Fruit fly (Drosophila melanogaster) whole organism, embryonic: ENCODE results near the gene CG31131.

ENCODE experiments used
- Blimp-1 ChIP-seq: fragments of 200-800 bp; sonication (Bioruptor generic); optimal IDR thresholded peaks from 3 replicates; lab custom pipeline; 2018; ENCODE audit warnings: missing biosample characterization, missing genetic modification characterization, mild to moderate bottlenecking, moderate library complexity, missing genetic modification reagents
- CG10147 ChIP-seq: fragments of 200-800 bp; sonication (Bioruptor generic); optimal IDR thresholded peaks from 2 replicates; lab custom pipeline; 2019; ENCODE audit warnings: missing biosample characterization, mild to moderate bottlenecking, missing genetic modification characterization, moderate library complexity
- CG10321 ChIP-seq: fragments of 200-800 bp; sonication (Bioruptor generic); IDR thresholded peaks from 2 replicates; pipeline ENCODE4 v1.3.6; 2022; ENCODE audit warnings: missing biosample characterization, missing genetic modification characterization
- CG12391 ChIP-seq: fragments of 200-800 bp; sonication (Bioruptor generic); optimal IDR thresholded peaks from 3 replicates; lab custom pipeline; 2018; ENCODE audit warnings: missing biosample characterization, mild to moderate bottlenecking, missing genetic modification characterization, moderate library complexity
- CG12659 ChIP-seq: fragments of 200-800 bp; sonication (Bioruptor generic); optimal IDR thresholded peaks from 3 replicates; lab custom pipeline; 2017; ENCODE audit warnings: mild to moderate bottlenecking, missing biosample characterization, missing genetic modification reagents, missing genetic modification characterization
- CG17328 ChIP-seq: fragments of 200-800 bp; sonication (Bioruptor generic); IDR thresholded peaks from 2 replicates; pipeline ENCODE4 v1.3.6; 2022; ENCODE audit warnings: missing biosample characterization, missing genetic modification characterization
- CG31388 ChIP-seq: fragments of 200-800 bp; sonication (Bioruptor generic); optimal IDR thresholded peaks from 2 replicates; lab custom pipeline; 2016; ENCODE audit warnings: missing biosample characterization, missing genetic modification characterization
- CG31441 ChIP-seq: fragments of 200-800 bp; sonication (Bioruptor generic); IDR thresholded peaks from 2 replicates; pipeline ENCODE4 v1.3.6; 2022; ENCODE audit warnings: missing biosample characterization, missing genetic modification characterization
- CG34224 ChIP-seq: fragments of 200-800 bp; sonication (Bioruptor generic); IDR thresholded peaks from 3 replicates; pipeline ENCODE4 v1.3.6; 2022; ENCODE audit warnings: missing biosample characterization, missing genetic modification characterization; ENCODE audit not compliant: partially characterized antibody
- CG34422 ChIP-seq: fragments of 200-800 bp; sonication (Bioruptor generic); IDR thresholded peaks from 3 replicates; pipeline ENCODE4 v1.3.6; 2022; ENCODE audit warnings: missing biosample characterization, missing genetic modification characterization
- CG4404 ChIP-seq: fragments of 200-800 bp; sonication (Bioruptor generic); IDR thresholded peaks from 2 replicates; pipeline ENCODE4 v1.3.6; 2022; ENCODE audit warnings: missing biosample characterization, missing genetic modification characterization
- CG8290 ChIP-seq, 3 experiments: fragments of 200-800 bp; sonication (Bioruptor generic); optimal IDR thresholded peaks; 2 replicates each; lab custom pipeline; 2016 to 2019; ENCODE audit warnings: missing biosample characterization in 3 of 3, missing genetic modification characterization in 3 of 3, mild to moderate bottlenecking in 2 of 3, moderate library complexity in 1 of 3
- CG8359 ChIP-seq: fragments of 200-800 bp; sonication (Bioruptor generic); optimal IDR thresholded peaks from 2 replicates; lab custom pipeline; 2017; ENCODE audit warnings: missing biosample characterization, mild to moderate bottlenecking, missing genetic modification characterization, borderline replicate concordance
- CkIIα-i1 ChIP-seq: fragments of 200-800 bp; sonication (Bioruptor generic); IDR thresholded peaks from 2 replicates; pipeline ENCODE4 v1.3.6; 2022; ENCODE audit warnings: missing biosample characterization, missing genetic modification characterization
- Dp ChIP-seq: fragments of 200-800 bp; sonication (Bioruptor generic); optimal IDR thresholded peaks from 2 replicates; lab custom pipeline; 2018; ENCODE audit warnings: missing biosample characterization, mild to moderate bottlenecking, missing genetic modification characterization, moderate library complexity
- HLH4C ChIP-seq: fragments of 200-800 bp; sonication (Bioruptor generic); IDR thresholded peaks from 3 replicates; pipeline ENCODE4 v1.3.6; 2022; ENCODE audit warnings: missing biosample characterization, missing genetic modification characterization; ENCODE audit not compliant: partially characterized antibody
- HmgD ChIP-seq: fragments of 200-800 bp; sonication (Bioruptor generic); optimal IDR thresholded peaks from 3 replicates; lab custom pipeline; 2016; ENCODE audit warnings: missing biosample characterization, missing genetic modification characterization
- Hmr ChIP-seq: fragments of 200-800 bp; sonication (Bioruptor generic); optimal IDR thresholded peaks from 3 replicates; lab custom pipeline; 2017; ENCODE audit warnings: mild to moderate bottlenecking, missing biosample characterization, missing genetic modification reagents, missing genetic modification characterization
- Neu2 ChIP-seq: fragments of 200-800 bp; sonication (Bioruptor generic); optimal IDR thresholded peaks from 3 replicates; lab custom pipeline; 2016; ENCODE audit warnings: missing biosample characterization, missing genetic modification characterization, borderline replicate concordance
- Oaz ChIP-seq: fragments of 200-800 bp; sonication (Bioruptor generic); IDR thresholded peaks from 2 replicates; pipeline ENCODE4 v1.3.6; 2022; ENCODE audit warnings: missing biosample characterization, missing genetic modification characterization
- Ptx1 ChIP-seq: fragments of 200-800 bp; sonication (Bioruptor generic); IDR thresholded peaks from 2 replicates; pipeline ENCODE4 v1.3.6; 2022; ENCODE audit warnings: missing biosample characterization, missing genetic modification characterization
- Ravus ChIP-seq: fragments of 200-800 bp; sonication (Bioruptor generic); IDR thresholded peaks from 2 replicates; pipeline ENCODE4 v1.3.6; 2022; ENCODE audit warnings: missing biosample characterization, missing genetic modification characterization
- Vsx1 ChIP-seq: fragments of 200-800 bp; sonication (Bioruptor generic); optimal IDR thresholded peaks from 2 replicates; lab custom pipeline; 2017; ENCODE audit warnings: missing biosample characterization, mild to moderate bottlenecking, missing genetic modification characterization, missing genetic modification reagents
- ac ChIP-seq: fragments of 200-800 bp; sonication (Bioruptor generic); optimal IDR thresholded peaks from 3 replicates; lab custom pipeline; 2017; ENCODE audit warnings: missing biosample characterization, mild to moderate bottlenecking, missing genetic modification characterization
- al ChIP-seq: fragments of 200-800 bp; sonication (Bioruptor generic); IDR thresholded peaks from 2 replicates; pipeline ENCODE4 v1.3.6; 2022; ENCODE audit warnings: missing biosample characterization, missing genetic modification characterization
- bbx ChIP-seq: fragments of 200-800 bp; sonication (Bioruptor generic); IDR thresholded peaks from 2 replicates; pipeline ENCODE4 v1.3.6; 2022; ENCODE audit warnings: missing biosample characterization, missing genetic modification characterization; ENCODE audit not compliant: partially characterized antibody
- bcd ChIP-seq: fragments of 200-800 bp; sonication (Bioruptor generic); optimal IDR thresholded peaks from 2 replicates; lab custom pipeline; 2017; ENCODE audit warnings: missing biosample characterization, mild to moderate bottlenecking, missing genetic modification characterization
- bowl ChIP-seq: fragments of 200-800 bp; sonication (Bioruptor generic); IDR thresholded peaks from 2 replicates; pipeline ENCODE4 v1.3.6; 2022; ENCODE audit warnings: missing biosample characterization, missing genetic modification characterization
- cas ChIP-seq: fragments of 200-800 bp; sonication (Bioruptor generic); IDR thresholded peaks from 2 replicates; pipeline ENCODE4 v1.3.6; 2022; ENCODE audit warnings: missing biosample characterization, missing genetic modification characterization
- chif ChIP-seq, 2 experiments: fragments of 200-800 bp; sonication (Bioruptor generic); optimal IDR thresholded peaks; 3 replicates each; lab custom pipeline; 2016; ENCODE audit warnings: missing biosample characterization in 2 of 2, missing genetic modification characterization in 2 of 2
- dpn ChIP-seq, 2 experiments: fragments of 200-800 bp; sonication (Bioruptor generic); optimal IDR thresholded peaks; 3 replicates each; lab custom pipeline; 2016; ENCODE audit warnings: missing biosample characterization in 2 of 2, missing genetic modification characterization in 2 of 2
- emc ChIP-seq: fragments of 200-800 bp; sonication (Bioruptor generic); optimal IDR thresholded peaks from 2 replicates; lab custom pipeline; 2016; ENCODE audit warnings: missing biosample characterization, missing genetic modification characterization
- fd102C ChIP-seq: fragments of 200-800 bp; sonication (Bioruptor generic); optimal IDR thresholded peaks from 2 replicates; lab custom pipeline; 2018; ENCODE audit warnings: missing biosample characterization, mild to moderate bottlenecking, missing genetic modification characterization, moderate library complexity
- fd64A ChIP-seq: fragments of 200-800 bp; sonication (Bioruptor generic); optimal IDR thresholded peaks from 3 replicates; lab custom pipeline; 2018; ENCODE audit warnings: missing biosample characterization, mild to moderate bottlenecking, missing genetic modification characterization
- grn ChIP-seq: fragments of 200-800 bp; sonication (Bioruptor generic); optimal IDR thresholded peaks from 3 replicates; lab custom pipeline; 2017; ENCODE audit warnings: missing biosample characterization, missing genetic modification characterization
- kay ChIP-seq: fragments of 200-800 bp; sonication (Bioruptor generic); optimal IDR thresholded peaks from 2 replicates; lab custom pipeline; 2016; ENCODE audit warnings: missing biosample characterization, missing genetic modification characterization
- klu ChIP-seq: fragments of 200-800 bp; sonication (Bioruptor generic); IDR thresholded peaks from 2 replicates; pipeline ENCODE4 v1.3.6; 2022; ENCODE audit warnings: missing biosample characterization, missing genetic modification characterization
- maf-S ChIP-seq: fragments of 200-800 bp; sonication (Bioruptor generic); optimal IDR thresholded peaks from 2 replicates; lab custom pipeline; 2016; ENCODE audit warnings: missing biosample characterization, missing genetic modification characterization
- pho ChIP-seq: fragments of 200-800 bp; sonication (Bioruptor generic); optimal IDR thresholded peaks from 2 replicates; lab custom pipeline; 2016; ENCODE audit warnings: missing biosample characterization, missing genetic modification characterization
- run ChIP-seq: fragments of 200-800 bp; sonication (Bioruptor generic); optimal IDR thresholded peaks from 3 replicates; lab custom pipeline; 2018; ENCODE audit warnings: missing biosample characterization, mild to moderate bottlenecking, missing genetic modification characterization
- schlank ChIP-seq: fragments of 200-800 bp; sonication (Bioruptor generic); optimal IDR thresholded peaks from 2 replicates; lab custom pipeline; 2018; ENCODE audit warnings: missing biosample characterization, mild to moderate bottlenecking, missing genetic modification characterization
- sima ChIP-seq: fragments of 200-800 bp; sonication (Bioruptor generic); optimal IDR thresholded peaks from 2 replicates; lab custom pipeline; 2016; ENCODE audit warnings: missing biosample characterization, missing genetic modification characterization
- slou ChIP-seq: fragments of 200-800 bp; sonication (Bioruptor generic); optimal IDR thresholded peaks from 3 replicates; lab custom pipeline; 2016; ENCODE audit warnings: missing biosample characterization, missing genetic modification characterization
- so ChIP-seq: fragments of 200-800 bp; sonication (Bioruptor generic); IDR thresholded peaks from 3 replicates; pipeline ENCODE4 v1.3.6; 2022; ENCODE audit warnings: missing biosample characterization, missing genetic modification characterization
- sqz ChIP-seq: fragments of 200-800 bp; sonication (Bioruptor generic); optimal IDR thresholded peaks from 3 replicates; lab custom pipeline; 2018; ENCODE audit warnings: missing biosample characterization, mild to moderate bottlenecking, missing genetic modification characterization
- stwl ChIP-seq: fragments of 200-800 bp; sonication (Bioruptor generic); optimal IDR thresholded peaks from 3 replicates; lab custom pipeline; 2018; ENCODE audit warnings: missing biosample characterization, mild to moderate bottlenecking, missing genetic modification characterization, moderate library complexity
- zen ChIP-seq: fragments of 200-800 bp; sonication (Bioruptor generic); optimal IDR thresholded peaks from 3 replicates; lab custom pipeline; 2018; ENCODE audit warnings: missing biosample characterization, mild to moderate bottlenecking, missing genetic modification characterization, moderate library complexity

The CG31131 gene

DNA sequence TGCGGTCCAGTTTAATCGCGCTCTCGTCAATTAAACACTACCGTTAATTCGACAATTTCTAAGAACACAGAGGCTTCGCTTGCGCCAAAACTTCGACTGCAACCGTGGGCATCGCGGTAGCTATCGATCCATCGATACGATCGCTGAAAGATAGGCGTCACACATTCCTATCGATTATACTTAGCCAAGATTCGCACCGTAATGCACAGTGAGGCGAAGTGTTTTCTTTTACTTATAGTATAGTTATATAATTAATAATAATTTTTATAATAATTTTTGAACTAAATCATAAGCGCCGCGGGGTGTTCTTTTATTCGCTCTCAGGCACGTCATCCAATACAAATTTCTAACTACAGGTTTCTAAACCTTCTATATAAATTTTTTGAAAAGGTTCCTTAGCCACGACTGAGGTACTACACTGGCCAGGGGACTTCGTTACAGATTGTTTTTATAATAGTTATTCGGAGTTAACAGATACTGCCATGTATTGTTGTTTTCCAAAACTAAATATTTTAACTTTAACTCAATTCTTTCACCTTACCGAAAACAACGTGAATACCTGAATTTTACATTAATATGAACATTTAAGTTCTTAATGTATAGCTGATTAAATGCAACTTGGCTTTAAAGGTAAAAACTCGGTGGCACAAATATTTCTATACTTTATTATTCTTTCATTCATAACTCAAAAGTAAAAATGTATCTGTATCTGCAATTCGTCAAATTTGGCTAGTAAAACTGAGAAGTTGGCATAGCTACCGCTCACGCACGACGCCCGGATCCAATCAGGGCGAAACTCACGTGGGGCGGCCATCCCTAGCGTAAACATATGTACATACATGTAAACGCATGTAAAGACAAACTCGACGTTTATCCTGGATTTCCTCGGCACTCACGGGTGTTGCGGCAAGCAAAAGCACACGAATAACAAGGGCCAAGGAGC is 25.0 kb downstream of the CG31131 start, which contains the start of the genes NSD and BOD1 (continued):
- TF ChIP-seq fd102C (GFP tag; lab: Kevin White, UChicago) (no peak), fd64A (GFP tag; lab: Kevin White, UChicago) (no peak), HmgD (peak; percentile 19), slou (GFP tag; lab: Kevin White, UChicago) (peak; percentile 42), Hmr (GFP tag; lab: Kevin White, UChicago) (peak; percentile 56), CkIIα-i1 (GFP tag; lab: Robert Waterston, UW) (no peak), zen (tag; lab: Kevin White, UChicago) (peak; percentile 24), al (peak; percentile 85), Ravus (GFP tag; lab: Robert Waterston, UW) (peak; percentile 15; the same call in 1 of the 2 replicates), CG17328 (GFP tag; lab: Robert Waterston, UW) (peak; percentile 50; the same call in 1 of the 2 replicates), chif (GFP tag; optimal IDR thresholded peaks at IDR 0.05; lab: Kevin White, UChicago) (peak in 1 of 2 experiments; percentile 26), schlank (tag; lab: Kevin White, UChicago) (peak; percentile 25), CG34224 (GFP tag; lab: Robert Waterston, UW) (peak; percentile 81), so (no peak), cas (GFP tag; lab: Robert Waterston, UW) (peak; percentile 57; the same call in 1 of the 2 replicates), dpn (GFP tag; optimal IDR thresholded peaks at IDR 0.05; lab: Kevin White, UChicago) (peak in 1 of 2 experiments; percentile 47), Dp (peak; percentile 63), emc (GFP tag; lab: Kevin White, UChicago) (no peak), CG4404 (GFP tag; lab: Robert Waterston, UW) (peak; percentile 59), CG34422 (GFP tag; lab: Robert Waterston, UW) (peak; percentile 77), stwl (tag; lab: Kevin White, UChicago) (peak; percentile 39), ac (GFP tag; lab: Kevin White, UChicago) (no peak), run (no peak), HLH4C (GFP tag; lab: Robert Waterston, UW) (peak; percentile 90), CG12659 (GFP tag; lab: Kevin White, UChicago) (peak; percentile 47), Neu2 (GFP tag; lab: Kevin White, UChicago) (no peak), Oaz (peak; percentile 17; the same call in 1 of the 2 replicates), CG31388 (no peak), bbx (GFP tag; lab: Robert Waterston, UW) (peak; percentile 98), bcd (GFP tag; lab: Kevin White, UChicago) (peak; percentile 32), CG31441 (no peak; the same call in 1 of the 2 replicates), Ptx1 (GFP tag; lab: Robert Waterston, UW) (peak; percentile 72), grn (GFP tag; lab: Kevin White, UChicago) (no peak), Vsx1 (GFP tag; lab: Kevin White, UChicago) (no peak), sima (GFP tag; lab: Kevin White, UChicago) (no peak), CG10321 (no peak), Blimp-1 (GFP tag; lab: Kevin White, UChicago) (no peak), CG12391 (peak; percentile 48), maf-S (no peak), bowl (GFP tag; lab: Robert Waterston, UW) (no peak), CG8290 (GFP tag; optimal IDR thresholded peaks at IDR 0.05; lab: Kevin White, UChicago) (no peak), CG8290 (tag; optimal IDR thresholded peaks at IDR 0.05; lab: Kevin White, UChicago) (no peak), sqz (no peak), klu (GFP tag; lab: Robert Waterston, UW) (peak; percentile 69), pho (GFP tag; lab: Kevin White, UChicago) (no peak), CG8359 (GFP tag; lab: Kevin White, UChicago) (no peak), CG10147 (GFP tag; lab: Kevin White, UChicago) (peak; percentile 25), kay (GFP tag; lab: Kevin White, UChicago) (no peak)
